Fruit fly (Drosophila melanogaster): ENCODE data around the gene how.
A peak's percentile ranks its signal among the peaks of the same experiment; 100 is the strongest.

Gene how

DNA sequence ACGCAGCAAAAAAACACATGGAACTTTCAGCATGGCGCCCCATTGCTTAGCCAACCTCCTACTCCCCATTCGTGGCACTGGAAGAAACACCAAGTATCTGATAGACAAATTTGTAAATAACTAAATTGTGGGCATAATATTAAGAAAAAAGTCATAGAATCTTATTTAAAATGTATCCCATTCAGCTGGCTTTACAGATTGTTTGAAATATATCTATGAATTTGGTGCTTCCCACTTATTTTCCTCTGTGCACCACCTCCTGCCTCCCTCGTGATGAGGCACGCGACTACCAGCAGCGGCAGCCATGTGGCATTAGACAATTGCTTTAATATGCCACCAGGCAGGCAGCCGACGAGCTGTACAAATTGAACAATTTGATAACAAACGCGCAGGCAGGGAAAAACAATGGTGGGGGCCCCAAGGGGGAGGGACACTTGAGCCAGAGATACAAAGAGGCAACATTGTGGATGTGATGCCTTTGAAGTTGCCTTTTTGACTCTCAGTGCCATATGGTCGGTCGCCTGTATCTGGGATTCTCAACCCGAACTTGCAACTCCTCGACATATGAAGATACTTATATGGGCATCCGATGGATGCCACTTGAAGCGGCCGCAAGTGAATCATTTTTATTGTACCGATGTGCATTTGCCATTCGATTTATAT, 7.3 kb downstream of the how start (continued):
- no peak for TF ChIP-seq CG6854 (GFP tag; optimal IDR thresholded peaks at IDR 0.05)
- TF ChIP-seq Ets21C (GFP tag; optimal IDR thresholded peaks at IDR 0.05) = no peak
- peak; percentile 72 for TF ChIP-seq CG6163 (GFP tag; IDR thresholded peaks at IDR 0.05)
- no peak for TF ChIP-seq Sox102F (GFP tag; optimal IDR thresholded peaks at IDR 0.05)
- peak; percentile 1 for TF ChIP-seq vri (GFP tag; optimal IDR thresholded peaks at IDR 0.05)
- no peak for TF ChIP-seq CG9139 (GFP tag; optimal IDR thresholded peaks at IDR 0.05)
- TF ChIP-seq fkh (GFP tag; optimal IDR thresholded peaks at IDR 0.05) = peak; percentile 41
- peak; percentile 39 for TF ChIP-seq dac (GFP tag; optimal IDR thresholded peaks at IDR 0.05)
- no peak for TF ChIP-seq Eip93F (GFP tag; optimal IDR thresholded peaks at IDR 0.05)

DNA sequence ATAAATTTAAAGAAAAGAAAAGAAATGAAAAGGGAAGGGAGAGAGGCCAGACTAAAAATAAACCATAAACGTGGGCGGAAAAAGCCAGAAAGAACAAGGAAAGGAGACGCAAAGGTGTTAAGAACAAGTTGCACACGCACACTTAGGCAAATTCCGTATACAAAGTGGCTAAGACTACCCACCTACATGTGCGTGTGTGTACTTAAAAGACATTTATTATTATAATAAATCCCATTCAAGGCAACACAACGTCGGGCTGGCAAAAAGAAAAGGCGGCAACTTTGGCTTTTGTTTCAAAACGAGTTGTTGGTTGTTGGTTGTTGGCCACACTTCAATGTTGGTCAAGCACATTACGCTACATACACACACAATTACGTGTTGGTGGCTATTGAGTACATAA, 10.2 kb downstream of the how start:
- TF ChIP-seq Blimp-1 (GFP tag; optimal IDR thresholded peaks at IDR 0.05) (no peak), Sox14 (GFP tag; optimal IDR thresholded peaks at IDR 0.05) (no peak), CG31627 (GFP tag; optimal IDR thresholded peaks at IDR 0.05) (no peak), Hr39 (GFP tag; optimal IDR thresholded peaks at IDR 0.05) (no peak), dsx (GFP tag; optimal IDR thresholded peaks at IDR 0.05; ENCODE audit: poor library complexity, severe bottlenecking) (peak; percentile 17), ss (GFP tag; optimal IDR thresholded peaks at IDR 0.05) (no peak), CG4318 (GFP tag; optimal IDR thresholded peaks at IDR 0.05) (no peak), CG9139 (GFP tag; optimal IDR thresholded peaks at IDR 0.05) (no peak)

DNA sequence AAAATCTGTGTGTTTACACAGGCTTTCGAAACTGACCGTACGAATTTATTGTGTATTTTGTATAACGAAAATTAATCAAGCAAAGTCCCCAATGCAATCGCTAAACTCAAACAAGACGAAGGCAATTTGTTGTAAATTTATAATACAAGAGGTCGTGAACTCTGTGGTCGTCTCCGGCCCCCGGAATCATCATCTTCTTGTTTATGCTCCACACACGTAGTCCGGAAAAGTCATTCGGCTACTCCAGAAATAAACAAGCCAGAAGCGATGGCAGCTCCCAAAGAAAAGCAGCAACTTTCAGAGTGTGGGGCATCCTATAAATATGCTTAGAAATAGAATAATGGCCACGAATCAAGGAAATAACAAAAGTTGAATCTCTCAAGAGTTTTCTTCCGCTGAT, 11.2 kb downstream of the how start:
- TF ChIP-seq Blimp-1 (GFP tag; optimal IDR thresholded peaks at IDR 0.05) (no peak), CG10669 (GFP tag; optimal IDR thresholded peaks at IDR 0.05) (no peak), fkh (GFP tag; optimal IDR thresholded peaks at IDR 0.05) (no peak), CG31627 (GFP tag; optimal IDR thresholded peaks at IDR 0.05) (no peak), CG11294 (GFP tag; IDR thresholded peaks at IDR 0.05) (no peak), CG6854 (GFP tag; optimal IDR thresholded peaks at IDR 0.05) (no peak)

DNA sequence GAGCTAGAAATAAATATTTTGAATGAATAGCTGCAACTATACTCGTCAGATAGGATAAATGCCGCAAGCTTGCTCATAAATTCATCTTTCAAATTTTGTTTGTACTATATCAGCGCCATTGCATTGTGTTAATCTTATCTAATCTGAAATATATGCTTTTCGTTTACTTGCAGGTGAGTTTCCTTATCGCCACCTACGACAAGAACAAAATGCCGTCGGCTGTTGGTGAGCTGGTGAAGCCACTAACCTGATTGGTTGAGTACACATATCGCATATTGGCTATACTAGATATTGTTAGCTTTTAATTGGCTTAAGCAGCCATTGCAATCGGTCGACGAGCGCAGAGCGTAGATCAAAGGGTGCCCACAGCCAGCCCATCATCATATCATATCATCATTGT, 11.7 kb downstream of the how start:
- TF ChIP-seq CG34406 (GFP tag; optimal IDR thresholded peaks at IDR 0.05) (no peak), fkh (GFP tag; optimal IDR thresholded peaks at IDR 0.05) (peak; percentile 30)

DNA sequence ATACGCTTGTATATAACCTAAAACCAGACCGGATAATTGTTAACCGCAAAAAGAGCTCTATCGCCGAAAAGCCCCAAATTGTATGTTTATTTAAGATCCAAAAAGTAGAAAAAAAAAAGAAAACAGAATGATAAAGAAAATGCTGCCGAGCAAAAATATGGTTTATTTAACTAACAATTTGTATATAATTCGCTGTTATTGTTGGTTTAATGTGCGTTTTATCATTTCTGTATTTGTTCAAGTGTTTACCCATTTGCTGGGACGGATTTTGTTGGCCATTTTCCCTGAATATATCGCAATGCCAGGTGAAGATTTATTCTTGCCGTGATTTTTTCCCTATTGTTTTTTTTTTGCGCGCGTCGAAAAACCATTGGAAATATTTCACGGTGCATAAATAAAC, 15.1 kb downstream of the how start:
- TF ChIP-seq eg (GFP tag; IDR thresholded peaks at IDR 0.05) (no peak), fkh (GFP tag; optimal IDR thresholded peaks at IDR 0.05) (peak; percentile 70), Sox102F (GFP tag; optimal IDR thresholded peaks at IDR 0.05) (peak; percentile 3)

DNA sequence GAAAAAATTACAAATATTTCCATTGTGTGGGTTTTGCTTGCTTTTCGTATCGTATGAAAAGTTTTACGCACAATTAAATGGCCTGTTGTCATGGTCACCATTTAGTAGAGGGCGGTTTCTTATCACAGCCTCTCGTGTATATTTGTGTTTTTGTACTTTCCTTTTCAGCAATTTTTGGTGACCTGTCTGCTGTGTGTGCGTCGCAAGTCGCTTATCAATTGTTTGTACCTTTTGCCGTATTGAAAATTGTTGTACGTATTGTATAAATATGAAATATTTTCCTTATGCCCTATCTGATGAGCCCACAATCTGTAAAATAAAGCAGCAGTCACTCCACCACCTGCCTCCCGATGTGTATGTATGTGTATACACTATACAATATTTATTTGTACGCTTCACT, 24.4 kb downstream of the how start:
- no peak for TF ChIP-seq Gug (GFP tag; IDR thresholded peaks at IDR 0.05)
- TF ChIP-seq Met (GFP tag; optimal IDR thresholded peaks at IDR 0.05) = no peak
- TF ChIP-seq Eip75B (GFP tag; optimal IDR thresholded peaks at IDR 0.05) = no peak
- TF ChIP-seq CG15336 (GFP tag; IDR thresholded peaks at IDR 0.05) = no peak
- no peak for TF ChIP-seq CG32006 (GFP tag; optimal IDR thresholded peaks at IDR 0.05)
- no peak for TF ChIP-seq CG34406 (GFP tag; optimal IDR thresholded peaks at IDR 0.05)
- no peak for TF ChIP-seq dac (GFP tag; optimal IDR thresholded peaks at IDR 0.05)
- TF ChIP-seq acj6 (GFP tag; optimal IDR thresholded peaks at IDR 0.05) = no peak
- TF ChIP-seq vri (GFP tag; optimal IDR thresholded peaks at IDR 0.05) = no peak
- TF ChIP-seq CG1621 (tag; optimal IDR thresholded peaks at IDR 0.05) = no peak
- no peak for TF ChIP-seq Ets96B (tag; optimal IDR thresholded peaks at IDR 0.05)
- peak; percentile 13 for TF ChIP-seq CG8632 (GFP tag; optimal IDR thresholded peaks at IDR 0.05)
- TF ChIP-seq CG10631 (GFP tag; optimal IDR thresholded peaks at IDR 0.05) = no peak
- TF ChIP-seq CG10669 (GFP tag; optimal IDR thresholded peaks at IDR 0.05) = no peak
- TF ChIP-seq svp (GFP tag) = peak; percentile 92
- no peak for TF ChIP-seq Sox15 (GFP tag; optimal IDR thresholded peaks at IDR 0.05)
- no peak for TF ChIP-seq CG16779 (tag; optimal IDR thresholded peaks at IDR 0.05)
- TF ChIP-seq lz (GFP tag; optimal IDR thresholded peaks at IDR 0.05) = no peak
- TF ChIP-seq pdm3 (GFP tag; optimal IDR thresholded peaks at IDR 0.05) = no peak
- TF ChIP-seq Eip78C (GFP tag) = peak; percentile 47
- TF ChIP-seq CG31627 (GFP tag; optimal IDR thresholded peaks at IDR 0.05) = no peak
- peak in 1 of 2 experiments; percentile 38 for TF ChIP-seq ss (GFP tag; optimal IDR thresholded peaks at IDR 0.05)
- TF ChIP-seq fd59A (GFP tag; optimal IDR thresholded peaks at IDR 0.05) = no peak
- TF ChIP-seq CG9139 (GFP tag; optimal IDR thresholded peaks at IDR 0.05) = peak; percentile 35
- TF ChIP-seq cyc (GFP tag; optimal IDR thresholded peaks at IDR 0.05) = no peak
- no peak for TF ChIP-seq fd85E (GFP tag; optimal IDR thresholded peaks at IDR 0.05)
- TF ChIP-seq Sox102F (GFP tag; optimal IDR thresholded peaks at IDR 0.05) = no peak
- no peak for TF ChIP-seq CG11294 (GFP tag; IDR thresholded peaks at IDR 0.05)
- no peak for TF ChIP-seq esn (GFP tag; optimal IDR thresholded peaks at IDR 0.05)

All from whole organism, prepupa.